Fruit fly (Drosophila melanogaster) Kc167 (cell line): ENCODE results near the gene NUCB1.

Experiments
- Myc ChIP-seq: fragments of >200 bp; optimal IDR thresholded peaks from 2 replicates; lab custom pipeline; 2017; ENCODE audit warnings: missing external identifiers
- Sin3A ChIP-seq: fragments of >200 bp; optimal IDR thresholded peaks from 2 replicates; lab custom pipeline; 2018; ENCODE audit warnings: missing external identifiers
- h ChIP-seq: fragments of >200 bp; optimal IDR thresholded peaks from 3 replicates; lab custom pipeline; 2018; ENCODE audit warnings: missing external identifiers
- psq ChIP-seq: fragments of >200 bp; optimal IDR thresholded peaks from 2 replicates; lab custom pipeline; 2017; ENCODE audit warnings: missing external identifiers
- ttk ChIP-seq: sonication (Bioruptor generic); optimal IDR thresholded peaks from 2 replicates; lab custom pipeline; 2017; ENCODE audit warnings: missing external identifiers

- TF ChIP-seq Sin3A (lab: Kevin White, UChicago) (no peak), ttk (no peak), h (lab: Kevin White, UChicago) (no peak), psq (lab: Kevin White, UChicago) (no peak), Myc (lab: Kevin White, UChicago) (no peak)
These were observed 18.0 kb upstream of the NUCB1 start, which contains the start of gene Ir75b for dm6 chr3L:17820093-17820492.
